Fruit fly (Drosophila melanogaster) whole organism, wandering third instar larva: Measurements from ENCODE around the gene Desat2.

ENCODE experiments used
- CG9705 ChIP-seq: fragments of 200-800 bp; sonication (Bioruptor generic); optimal IDR thresholded peaks from 2 replicates; lab custom pipeline; 2018; ENCODE audit warnings: missing biosample characterization, mild to moderate bottlenecking, missing genetic modification characterization
- Dfd ChIP-seq: fragments of >200 bp; optimal IDR thresholded peaks from 2 replicates; lab custom pipeline; 2017; ENCODE audit warnings: missing biosample characterization, missing genetic modification characterization
- Hr83 ChIP-seq: fragments of 200-300 bp; sonication (Bioruptor generic); optimal IDR thresholded peaks from 2 replicates; lab custom pipeline; 2016; ENCODE audit warnings: missing biosample characterization, mild to moderate bottlenecking, missing genetic modification characterization, moderate library complexity; ENCODE audit not compliant: poor library complexity, severe bottlenecking
- N ChIP-seq: fragments of >200 bp; optimal IDR thresholded peaks from 2 replicates; lab custom pipeline; 2018; ENCODE audit warnings: missing biosample characterization, missing external identifiers, missing genetic modification characterization
- OdsH ChIP-seq: fragments of 200-800 bp; sonication (Bioruptor generic); optimal IDR thresholded peaks from 2 replicates; lab custom pipeline; 2016; ENCODE audit warnings: missing biosample characterization, mild to moderate bottlenecking, missing genetic modification characterization
- fru ChIP-seq: fragments of 200-800 bp; sonication (Bioruptor generic); optimal IDR thresholded peaks from 3 replicates; lab custom pipeline; 2016; ENCODE audit warnings: missing biosample characterization, mild to moderate bottlenecking, missing genetic modification characterization
- h ChIP-seq: fragments of 200-800 bp; sonication (Bioruptor generic); optimal IDR thresholded peaks from 3 replicates; lab custom pipeline; 2016; ENCODE audit warnings: missing biosample characterization, mild to moderate bottlenecking, missing genetic modification characterization
- psq ChIP-seq: fragments of 200-800 bp; sonication (Bioruptor generic); optimal IDR thresholded peaks from 3 replicates; lab custom pipeline; 2017; ENCODE audit warnings: missing biosample characterization, mild to moderate bottlenecking, missing genetic modification characterization, moderate library complexity
- tai ChIP-seq: sonication (Bioruptor generic); optimal IDR thresholded peaks from 2 replicates; lab custom pipeline; 2016; ENCODE audit warnings: missing biosample characterization, missing genetic modification characterization
- usp ChIP-seq: fragments of >200 bp; optimal IDR thresholded peaks from 2 replicates; lab custom pipeline; 2017; ENCODE audit warnings: missing biosample characterization, missing genetic modification characterization

DNA sequence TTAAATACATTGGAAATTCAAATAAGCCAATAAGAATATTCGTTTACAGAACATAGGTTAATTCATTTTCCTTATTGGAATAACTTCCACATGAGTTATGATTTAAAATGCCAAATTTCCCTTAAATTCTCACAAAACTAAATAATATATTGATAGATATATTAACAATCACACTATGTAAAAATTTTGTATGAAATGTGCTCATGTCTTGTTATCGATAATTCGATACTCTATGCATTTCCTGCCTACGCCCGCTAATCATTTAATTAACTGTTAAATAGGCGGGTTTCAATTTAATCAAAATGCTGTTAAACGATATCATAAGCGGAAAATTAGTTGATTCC is 9.8 kb upstream of the Desat2 start, which contains the start of gene NANS:
- TF ChIP-seq Dfd (GFP tag; lab: Kevin White, UChicago) (no peak), Hr83 (GFP tag; lab: Kevin White, UChicago) (no peak), psq (GFP tag; lab: Kevin White, UChicago) (no peak), CG9705 (no peak), h (GFP tag; lab: Kevin White, UChicago) (no peak), tai (GFP tag; lab: Kevin White, UChicago) (no peak), fru (GFP tag; lab: Kevin White, UChicago) (no peak), usp (GFP tag; lab: Kevin White, UChicago) (no peak), N (GFP tag; lab: Kevin White, UChicago) (no peak), OdsH (GFP tag; lab: Kevin White, UChicago) (no peak)
